Worm (Caenorhabditis elegans) whole organism, L4/young adult: ENCODE data around the gene Y49F6B.9.
A peak's percentile ranks its signal among the peaks of the same experiment; 100 is the strongest.
"Not testable (repeated sequence)": the region's sequence is repeated elsewhere in the genome, so short reads cannot be mapped to it uniquely, and the experiment has no call there.

Experiments
- W03F9.2 ChIP-seq: fragments of 150-350 bp; optimal IDR thresholded peaks from 2 replicates; lab custom pipeline; 2014; ENCODE audit warnings: missing biosample characterization, missing genetic modification characterization
- dao-5 ChIP-seq: sonication (generic microtip); optimal IDR thresholded peaks from 2 replicates; lab custom pipeline; 2016; ENCODE audit warnings: missing genotype, missing genetic modification characterization, moderate library complexity, missing compliant biosample characterization
- him-1 ChIP-seq: sonication (generic microtip); optimal IDR thresholded peaks from 2 replicates; lab custom pipeline; 2016; ENCODE audit warnings: missing genotype, missing genetic modification reagents, missing genetic modification characterization, missing compliant biosample characterization

Gene Y49F6B.9

DNA sequence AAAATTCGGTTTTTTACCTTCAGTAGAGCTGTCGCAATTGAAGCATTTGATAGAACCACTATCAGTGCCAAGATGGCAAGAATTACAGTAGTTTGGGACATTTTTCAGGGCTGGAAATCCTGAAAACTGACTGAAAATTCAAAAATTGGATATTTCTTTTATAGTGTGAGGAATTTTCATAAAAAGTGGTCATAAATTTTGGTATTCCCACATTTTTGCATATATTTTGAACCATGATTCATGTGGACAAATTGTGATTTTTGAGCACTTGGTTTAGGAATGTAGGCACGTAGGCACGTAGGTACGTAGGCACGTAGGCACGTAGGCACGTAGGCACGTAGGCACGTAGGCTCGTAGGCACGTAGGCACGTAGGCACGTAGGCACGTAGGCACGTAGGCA lies 13.1 kb upstream of the Y49F6B.9 start, which contains the start of gene Y49F6B.19:
Y49F6B.19 (minus strand) TSS at position 101 of the 400 bp plus-strand sequence.
- no peak for TF ChIP-seq dao-5
- TF ChIP-seq W03F9.2 (tag; lab: Kevin White, UChicago): no peak
- TF ChIP-seq him-1 (tag; lab: Kevin White, UChicago): no peak

DNA sequence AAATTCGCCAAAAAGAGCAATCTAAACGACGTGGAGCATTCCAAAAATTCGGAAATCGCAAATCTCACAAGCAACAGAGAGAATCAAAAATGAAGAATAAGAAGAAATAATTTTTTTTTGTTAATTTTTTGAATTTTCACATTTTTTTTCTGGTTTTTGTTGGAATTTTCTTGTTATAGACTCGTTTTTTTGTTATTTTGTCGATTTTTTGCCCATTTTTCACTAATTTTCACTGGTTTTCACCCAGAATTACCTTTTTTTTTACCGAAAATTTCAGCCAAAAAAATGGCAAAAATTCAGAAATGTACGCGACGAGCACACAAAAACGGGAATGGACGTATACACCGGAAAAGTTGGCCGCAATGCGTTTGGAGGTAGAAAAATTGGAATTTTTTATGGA lies 5.5 kb upstream of the Y49F6B.9 start, which contains the start of gene cyh-1:
cyh-1 (plus strand) TSS at position 301 of the 400 bp plus-strand sequence.
- no peak for TF ChIP-seq W03F9.2 (tag; lab: Kevin White, UChicago)
- TF ChIP-seq dao-5: no peak
- no peak for TF ChIP-seq him-1 (tag; lab: Kevin White, UChicago)

DNA sequence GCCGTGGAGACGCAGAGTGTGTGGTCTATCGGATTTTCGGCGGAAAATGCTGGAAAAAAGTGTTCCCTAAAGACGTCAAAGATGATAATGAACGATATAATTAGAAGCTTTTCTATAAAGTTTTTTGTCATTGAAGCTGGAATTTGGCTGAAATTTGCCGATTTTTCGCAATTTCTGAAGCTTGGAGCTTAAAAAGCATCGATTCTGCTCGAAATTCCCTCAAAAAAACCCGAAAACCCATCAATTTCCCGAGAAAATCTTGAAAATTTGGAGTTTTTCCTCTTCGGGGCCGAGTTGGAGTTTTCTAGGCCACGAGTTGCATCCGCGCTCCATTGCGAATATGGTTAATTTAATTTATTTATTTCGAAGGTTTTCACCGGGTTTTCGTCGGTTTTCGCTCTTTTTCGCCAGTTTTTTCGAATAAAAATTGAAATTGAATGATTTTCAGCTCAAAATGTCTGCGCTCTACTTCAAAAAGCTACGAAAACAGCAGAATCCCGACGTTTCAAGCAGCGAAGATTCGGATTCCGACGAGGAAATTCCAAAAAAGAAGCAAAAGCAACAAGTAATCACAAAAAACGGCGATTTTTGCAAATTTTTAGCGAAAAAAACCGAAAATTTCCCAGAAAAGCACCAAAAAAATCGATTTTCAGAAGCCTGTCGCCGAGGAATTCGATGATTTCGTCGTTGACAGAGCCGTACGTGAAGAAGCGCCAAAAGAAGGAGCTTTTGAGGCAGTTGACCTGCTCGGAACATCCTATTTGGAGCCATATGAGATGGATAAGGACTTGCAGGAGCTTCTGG lies 3.5 kb upstream of the Y49F6B.9 start, which contains the start of the genes col-71 and Y49F6B.2:
col-71 (minus strand) TSS at position 51 of the 804 bp plus-strand sequence.
Y49F6B.2 (plus strand) TSS at position 449 of the 804 bp plus-strand sequence.
- TF ChIP-seq dao-5: no peak
- peak; percentile 74 for TF ChIP-seq W03F9.2 (tag; lab: Kevin White, UChicago)
- peak; percentile 36 for TF ChIP-seq him-1 (tag; lab: Kevin White, UChicago)

DNA sequence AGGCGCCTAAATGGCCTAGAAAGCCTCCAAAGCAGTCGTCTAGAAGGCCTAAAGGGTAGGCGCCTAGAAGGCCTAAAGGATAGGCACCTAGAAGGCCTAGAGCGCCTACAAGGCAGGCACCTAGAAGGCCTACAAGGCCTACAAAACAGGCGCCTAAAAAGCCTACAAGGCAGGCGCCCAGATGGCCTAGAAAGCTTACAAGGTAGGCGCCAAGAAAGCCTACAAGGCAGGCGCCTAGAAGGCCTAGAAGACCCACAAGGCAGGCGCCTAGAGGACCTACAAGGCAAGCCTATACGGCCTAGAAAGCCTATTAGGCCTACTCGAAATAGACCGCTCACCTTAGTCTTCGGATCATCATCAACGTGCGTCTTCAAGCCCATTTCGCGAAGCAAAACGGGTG lies 2.8 kb upstream of the Y49F6B.9 start:
- no peak for TF ChIP-seq W03F9.2 (tag; lab: Kevin White, UChicago)
- TF ChIP-seq him-1 (tag; lab: Kevin White, UChicago): no peak
- TF ChIP-seq dao-5: no peak

DNA sequence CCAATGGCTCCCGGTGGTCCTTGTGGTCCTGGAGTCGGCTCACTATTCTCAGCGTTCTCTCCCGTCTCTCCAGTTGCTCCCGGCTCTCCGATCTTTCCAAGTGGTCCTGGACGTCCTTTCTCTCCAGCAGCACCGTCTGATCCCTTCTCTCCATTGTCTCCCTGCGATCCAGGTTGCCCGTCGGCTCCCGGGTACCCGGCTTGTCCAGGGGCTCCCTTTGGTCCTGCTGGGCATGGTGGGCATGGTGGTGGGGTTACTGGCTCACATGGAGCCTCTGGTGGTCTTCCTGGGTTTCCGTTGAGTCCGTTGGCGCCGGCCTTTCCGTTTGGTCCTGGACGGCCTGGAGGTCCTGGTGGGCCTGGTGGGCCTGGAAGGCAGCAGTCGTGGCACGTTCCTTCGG lies 1.2 kb upstream of the Y49F6B.9 start:
- TF ChIP-seq dao-5 (no peak), him-1 (tag; lab: Kevin White, UChicago) (no peak), W03F9.2 (tag; lab: Kevin White, UChicago) (no peak)

DNA sequence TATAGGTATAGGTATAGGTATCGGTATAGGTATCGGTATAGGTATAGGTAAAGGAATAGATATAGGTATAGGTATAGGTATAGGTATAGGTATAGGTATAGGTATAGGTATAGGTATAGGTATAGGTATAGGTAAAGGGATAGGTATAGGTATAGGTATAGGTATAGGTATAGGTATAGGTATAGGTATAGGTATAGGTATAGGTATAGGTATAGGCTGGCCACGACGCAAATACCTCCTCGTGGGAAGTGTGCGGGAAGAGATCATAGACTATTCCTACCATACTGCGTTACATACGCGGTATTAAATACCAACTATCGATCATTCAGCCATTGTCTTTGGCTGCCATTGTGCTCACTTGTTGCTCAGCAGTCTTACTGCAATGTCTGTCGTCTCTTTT lies 8.4 kb downstream of the Y49F6B.9 start, which contains the start of gene fbxb-112:
fbxb-112 (plus strand) TSS at position 301 of the 400 bp plus-strand sequence.
- not testable (repeated sequence) for TF ChIP-seq him-1 (tag; lab: Kevin White, UChicago); W03F9.2 (tag; lab: Kevin White, UChicago); dao-5

DNA sequence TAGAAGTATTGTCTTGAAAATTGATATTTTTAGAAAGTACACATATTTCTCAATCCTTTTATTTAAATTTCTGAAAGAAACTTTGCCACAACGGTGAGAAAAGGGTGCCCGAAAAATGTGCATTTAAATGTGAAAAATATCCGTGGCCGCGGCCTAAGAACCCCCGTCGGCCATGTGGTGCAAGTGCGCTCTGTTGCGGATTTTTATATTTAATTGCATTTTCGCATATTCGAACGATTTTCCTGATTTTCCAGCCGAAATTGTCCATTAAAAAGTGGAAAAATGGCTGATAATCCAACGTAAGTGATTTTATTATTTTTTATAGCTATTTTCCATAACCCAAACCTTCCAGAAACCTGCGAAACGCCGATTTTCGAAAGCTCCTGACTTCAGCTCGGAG lies 17.0 kb downstream of the Y49F6B.9 start, which contains the start of gene smu-2:
smu-2 (plus strand) TSS at position 178 of the 400 bp plus-strand sequence.
- TF ChIP-seq W03F9.2 (tag; lab: Kevin White, UChicago) (no peak), him-1 (tag; lab: Kevin White, UChicago) (no peak), dao-5 (no peak)

DNA sequence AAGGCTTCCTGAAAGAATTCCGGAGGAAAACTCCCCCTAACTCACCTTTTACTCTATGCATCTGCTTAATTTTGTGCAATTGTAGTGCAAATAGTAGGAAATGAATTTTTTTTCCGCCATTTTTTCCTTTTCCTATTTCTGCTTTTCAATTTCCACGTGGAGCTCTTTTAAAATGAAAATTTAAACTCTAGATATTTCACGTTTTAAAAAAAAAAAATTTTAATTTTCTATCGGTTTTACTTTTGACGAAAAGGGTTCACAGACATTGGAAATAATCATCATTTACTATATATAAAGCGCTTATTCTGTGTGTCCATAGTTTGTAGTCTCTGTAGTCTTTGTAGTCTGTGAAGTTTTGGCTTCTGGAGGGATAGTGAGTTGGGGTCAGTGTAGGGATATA lies 17.6 kb downstream of the Y49F6B.9 start, which contains the start of gene Y49F6B.8:
Y49F6B.8 (minus strand) TSS at position 101 of the 400 bp plus-strand sequence.
- TF ChIP-seq W03F9.2 (tag; lab: Kevin White, UChicago): no peak
- TF ChIP-seq dao-5: no peak
- TF ChIP-seq him-1 (tag; lab: Kevin White, UChicago): no peak

DNA sequence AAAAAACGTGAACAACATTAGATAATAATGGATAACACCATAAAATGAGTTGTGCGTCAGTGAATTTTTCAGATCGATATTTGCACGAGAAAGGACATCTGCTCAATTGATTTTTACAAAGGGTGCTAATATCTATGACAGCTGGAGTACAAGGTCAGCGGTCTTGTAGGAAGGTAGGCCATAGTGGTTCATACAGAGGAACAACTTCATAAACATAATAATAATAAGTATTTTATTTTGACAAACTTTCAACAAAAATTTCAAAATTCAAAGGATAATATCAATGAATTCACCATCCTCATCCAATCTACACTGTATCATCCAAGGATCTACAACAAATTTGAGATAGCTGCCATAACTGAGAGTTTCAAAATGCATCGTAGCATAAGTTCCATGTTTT lies 22.0 kb downstream of the Y49F6B.9 start, which contains the start of gene fbxb-104:
fbxb-104 (minus strand) TSS at position 101 of the 400 bp plus-strand sequence.
- TF ChIP-seq him-1 (tag; lab: Kevin White, UChicago) (no peak), dao-5 (no peak), W03F9.2 (tag; lab: Kevin White, UChicago) (no peak)

DNA sequence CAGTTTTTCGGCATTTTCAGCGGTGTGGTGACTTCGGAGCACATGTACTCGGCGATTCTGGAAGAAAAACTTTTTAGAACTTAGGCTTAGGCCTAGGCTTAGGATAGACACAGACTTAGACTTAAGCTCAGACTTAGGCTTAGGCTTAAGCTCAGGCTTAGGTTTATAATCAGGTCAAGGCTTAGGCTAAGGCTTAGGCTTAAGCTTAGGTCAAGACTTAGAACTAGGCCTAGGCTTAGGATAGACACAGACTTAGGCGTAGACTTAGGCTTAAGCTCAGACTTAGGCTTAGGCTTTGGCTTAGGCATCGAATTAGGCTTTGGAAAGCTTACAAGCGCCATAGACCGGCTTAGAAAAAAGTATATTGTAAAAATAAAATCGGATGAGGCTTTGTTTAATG lies 22.7 kb downstream of the Y49F6B.9 start:
- no peak for TF ChIP-seq dao-5
- no peak for TF ChIP-seq him-1 (tag; lab: Kevin White, UChicago)
- TF ChIP-seq W03F9.2 (tag; lab: Kevin White, UChicago): no peak

DNA sequence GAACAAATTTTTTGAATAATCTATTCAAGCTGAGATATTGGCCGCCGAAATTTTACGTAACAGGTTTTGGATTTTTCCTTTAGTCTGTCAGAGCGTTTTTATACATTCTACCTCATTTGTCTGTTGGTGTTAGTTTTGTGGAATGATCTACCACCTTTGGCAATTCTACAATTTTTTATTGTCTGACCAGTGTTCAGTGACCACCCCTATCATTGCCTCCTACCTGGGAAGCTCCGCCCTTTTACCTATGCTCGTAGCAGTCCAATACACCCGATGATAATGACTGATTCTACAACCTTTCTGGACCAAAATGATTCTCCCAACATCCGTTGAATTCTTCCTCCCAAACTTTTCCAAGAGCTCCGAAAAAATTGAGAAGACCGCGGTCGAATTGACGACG lies 25.4 kb downstream of the Y49F6B.9 start, which contains the start of gene sdz-32:
sdz-32 (plus strand) TSS at position 301 of the 400 bp plus-strand sequence.
- TF ChIP-seq dao-5 (no peak), him-1 (tag; lab: Kevin White, UChicago) (no peak), W03F9.2 (tag; lab: Kevin White, UChicago) (no peak)

DNA sequence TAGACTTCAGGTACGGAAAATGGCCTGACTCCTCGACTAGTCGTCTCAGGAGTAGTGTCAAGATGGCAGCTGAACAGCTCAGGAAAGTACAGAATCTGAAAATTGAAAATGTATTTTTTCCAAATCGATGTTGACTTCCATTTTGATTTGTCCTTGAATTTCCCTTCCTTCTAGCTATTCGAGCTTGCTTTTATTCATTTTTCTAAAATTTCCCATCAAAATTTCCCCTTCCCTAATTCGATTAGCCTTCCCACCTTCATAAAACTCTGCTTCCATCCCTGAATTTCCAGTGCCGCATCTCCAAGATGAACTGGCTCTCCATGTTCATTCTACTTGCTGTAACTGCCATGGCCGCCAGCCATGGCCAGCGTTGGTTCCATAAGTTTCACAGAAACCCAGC lies 26.4 kb downstream of the Y49F6B.9 start, which contains the start of gene Y49F6B.6:
Y49F6B.6 (plus strand) TSS at position 301 of the 400 bp plus-strand sequence.
- TF ChIP-seq him-1 (tag; lab: Kevin White, UChicago) (no peak), dao-5 (no peak), W03F9.2 (tag; lab: Kevin White, UChicago) (no peak)

DNA sequence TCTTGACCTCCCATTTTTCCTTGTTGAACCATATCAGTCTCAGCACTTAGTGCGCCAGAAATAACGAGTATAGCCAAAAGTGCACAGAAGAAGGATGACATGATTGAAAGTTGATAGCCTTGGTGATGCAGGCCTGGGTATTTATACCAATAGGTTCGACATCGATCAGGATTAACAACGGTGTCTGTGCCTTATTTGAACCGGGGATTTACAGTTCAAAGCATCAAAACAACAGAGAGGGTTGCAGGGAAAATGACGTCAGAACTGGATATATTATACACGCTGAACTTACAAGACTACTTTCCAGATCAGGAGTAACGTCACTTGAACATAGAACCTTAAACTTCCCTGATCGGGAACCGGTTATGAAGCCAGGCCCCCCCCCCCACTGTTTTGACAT lies 26.9 kb downstream of the Y49F6B.9 start, which contains the start of gene Y49F6B.12:
Y49F6B.12 (minus strand) TSS at position 101 of the 400 bp plus-strand sequence.
- TF ChIP-seq dao-5: no peak
- TF ChIP-seq him-1 (tag; lab: Kevin White, UChicago): no peak
- no peak for TF ChIP-seq W03F9.2 (tag; lab: Kevin White, UChicago)

DNA sequence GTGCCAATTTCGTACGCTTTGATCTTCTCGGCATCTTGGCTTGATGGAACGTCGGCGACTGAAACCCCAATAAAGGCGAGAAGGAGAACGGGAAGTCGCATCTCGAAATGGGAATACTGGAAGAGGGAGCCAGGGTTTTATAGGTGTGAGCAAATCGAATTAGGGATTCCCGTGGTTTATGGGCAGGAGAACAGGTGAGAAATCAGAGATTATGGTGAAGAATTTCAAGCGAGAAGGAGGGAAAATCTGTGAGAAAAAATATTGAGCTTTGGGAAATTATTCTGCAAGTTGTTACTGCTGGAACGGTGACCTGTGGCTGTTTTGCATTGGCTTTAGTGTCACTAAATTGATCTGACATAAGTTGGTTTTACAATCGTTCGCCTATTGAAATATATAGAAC lies 27.6 kb downstream of the Y49F6B.9 start, which contains the start of gene Y49F6B.13:
Y49F6B.13 (minus strand) TSS at position 101 of the 400 bp plus-strand sequence.
- TF ChIP-seq dao-5: no peak
